Worm (Caenorhabditis elegans) whole organism, late embryonic: ENCODE measurements around the gene aff-1.

Experiments
- T23F11.4 ChIP-seq: fragments of 200-800 bp; sonication (Bioruptor generic); optimal IDR thresholded peaks from 2 replicates; lab custom pipeline; 2018; ENCODE audit warnings: mild to moderate bottlenecking, missing genetic modification characterization, missing compliant biosample characterization
- Y22D7AL.16 ChIP-seq: sonication (generic microtip); optimal IDR thresholded peaks from 2 replicates; lab custom pipeline; 2016; ENCODE audit warnings: missing genetic modification characterization, missing compliant biosample characterization
- ama-1 ChIP-seq: fragments of 150-350 bp; optimal IDR thresholded peaks from 2 replicates; lab custom pipeline; 2014
- ceh-14 ChIP-seq: sonication (generic microtip); optimal IDR thresholded peaks from 2 replicates; lab custom pipeline; 2016; ENCODE audit warnings: missing genotype, missing genetic modification characterization, missing compliant biosample characterization
- ceh-18 ChIP-seq: sonication (generic microtip); optimal IDR thresholded peaks from 2 replicates; lab custom pipeline; 2016; ENCODE audit warnings: missing genetic modification characterization, missing compliant biosample characterization
- ceh-22 ChIP-seq: sonication (generic microtip); optimal IDR thresholded peaks from 2 replicates; lab custom pipeline; 2017; ENCODE audit warnings: missing biosample characterization, missing genetic modification characterization
- ceh-24 ChIP-seq: sonication (generic microtip); optimal IDR thresholded peaks from 2 replicates; lab custom pipeline; 2016; ENCODE audit warnings: mild to moderate bottlenecking, missing genetic modification characterization, missing compliant biosample characterization
- ceh-30 ChIP-seq: fragments of 150-350 bp; optimal IDR thresholded peaks from 2 replicates; lab custom pipeline; 2014; ENCODE audit warnings: missing biosample characterization, missing genetic modification characterization
- ceh-34 ChIP-seq: sonication (generic microtip); optimal IDR thresholded peaks from 2 replicates; lab custom pipeline; 2016; ENCODE audit warnings: mild to moderate bottlenecking, missing genetic modification characterization, missing compliant biosample characterization
- ceh-45 ChIP-seq: fragments of 200-800 bp; sonication (Bioruptor generic); IDR thresholded peaks from 2 replicates; pipeline ENCODE4 v1.3.6; 2022; ENCODE audit warnings: missing genetic modification reagents, missing genetic modification characterization, missing compliant biosample characterization
- ceh-6 ChIP-seq: fragments of 200-800 bp; sonication (Bioruptor generic); optimal IDR thresholded peaks from 2 replicates; lab custom pipeline; 2018; ENCODE audit warnings: mild to moderate bottlenecking, missing genetic modification characterization, missing compliant biosample characterization
- dmd-4 ChIP-seq: sonication (generic microtip); optimal IDR thresholded peaks from 2 replicates; lab custom pipeline; 2016; ENCODE audit warnings: borderline replicate concordance, missing genetic modification characterization, missing compliant biosample characterization
- dve-1 ChIP-seq: sonication (generic microtip); optimal IDR thresholded peaks from 2 replicates; lab custom pipeline; 2017; ENCODE audit warnings: antibody characterized with exemption, mild to moderate bottlenecking, missing genetic modification characterization, missing compliant biosample characterization
- fax-1 ChIP-seq: sonication (generic microtip); optimal IDR thresholded peaks from 2 replicates; lab custom pipeline; 2016; ENCODE audit warnings: missing genotype, missing genetic modification characterization, missing compliant biosample characterization
- fkh-6 ChIP-seq: sonication (generic microtip); optimal IDR thresholded peaks from 2 replicates; lab custom pipeline; 2016; ENCODE audit warnings: missing genetic modification characterization, missing compliant biosample characterization
- gmeb-2 ChIP-seq: sonication (generic microtip); optimal IDR thresholded peaks from 2 replicates; lab custom pipeline; 2016; ENCODE audit warnings: missing genetic modification characterization, inconsistent platforms, missing compliant biosample characterization
- lin-11 ChIP-seq: fragments of 200-800 bp; sonication (Bioruptor generic); optimal IDR thresholded peaks from 2 replicates; lab custom pipeline; 2018; ENCODE audit warnings: mild to moderate bottlenecking, missing genetic modification characterization, missing compliant biosample characterization
- mec-3 ChIP-seq: sonication (generic microtip); optimal IDR thresholded peaks from 2 replicates; lab custom pipeline; 2016; ENCODE audit warnings: borderline replicate concordance, missing genetic modification characterization, missing compliant biosample characterization
- nhr-11 ChIP-seq: fragments of 150-350 bp; optimal IDR thresholded peaks from 2 replicates; lab custom pipeline; 2014; ENCODE audit warnings: missing biosample characterization, missing genetic modification characterization
- nhr-232 ChIP-seq: sonication (generic microtip); optimal IDR thresholded peaks from 2 replicates; lab custom pipeline; 2016; ENCODE audit warnings: missing genetic modification characterization, missing compliant biosample characterization
- pag-3 ChIP-seq: sonication (generic microtip); optimal IDR thresholded peaks from 2 replicates; lab custom pipeline; 2016; ENCODE audit warnings: missing compliant biosample characterization, missing genetic modification characterization, borderline replicate concordance
- pat-9 ChIP-seq: fragments of 200-800 bp; sonication (Bioruptor generic); optimal IDR thresholded peaks from 2 replicates; lab custom pipeline; 2018; ENCODE audit warnings: mild to moderate bottlenecking, missing genetic modification characterization, moderate library complexity, missing compliant biosample characterization
- pax-1 ChIP-seq: fragments of 150-350 bp; optimal IDR thresholded peaks from 2 replicates; lab custom pipeline; 2014; ENCODE audit warnings: missing biosample characterization, missing genetic modification characterization
- pha-4 ChIP-seq: fragments of 150-350 bp; optimal IDR thresholded peaks from 2 replicates; lab custom pipeline; 2018; ENCODE audit warnings: missing biosample characterization, missing genetic modification reagents, missing genetic modification characterization
- pqm-1 ChIP-seq: sonication (generic microtip); optimal IDR thresholded peaks from 2 replicates; lab custom pipeline; 2016; ENCODE audit warnings: missing genetic modification characterization, missing compliant biosample characterization
- sdc-2 ChIP-seq: sonication (generic microtip); optimal IDR thresholded peaks from 2 replicates; lab custom pipeline; 2016; ENCODE audit warnings: missing genotype, missing genetic modification characterization, missing compliant biosample characterization
- sox-2 ChIP-seq: fragments of 200-800 bp; sonication (Bioruptor generic); IDR thresholded peaks from 2 replicates; pipeline ENCODE4 v1.3.6; 2022; ENCODE audit warnings: missing genetic modification reagents, missing genetic modification characterization, missing compliant biosample characterization
- sox-4 ChIP-seq: sonication (generic microtip); optimal IDR thresholded peaks from 2 replicates; lab custom pipeline; 2017; ENCODE audit warnings: mild to moderate bottlenecking, missing genetic modification characterization, inconsistent platforms, missing compliant biosample characterization
- syd-9 ChIP-seq: sonication (generic microtip); optimal IDR thresholded peaks from 2 replicates; lab custom pipeline; 2016; ENCODE audit warnings: mild to moderate bottlenecking, missing genetic modification characterization, moderate library complexity, missing compliant biosample characterization
- ttx-3 ChIP-seq: sonication (generic microtip); optimal IDR thresholded peaks from 2 replicates; lab custom pipeline; 2016; ENCODE audit warnings: missing genetic modification reagents, missing genetic modification characterization, missing compliant biosample characterization
- unc-3 ChIP-seq, 2 experiments: fragments of 200-800 bp in 1 of 2; sonication (Bioruptor generic) in 1 of 2; sonication (generic microtip) in 1 of 2; conservative IDR thresholded peaks in 1 of 2; optimal IDR thresholded peaks in 1 of 2; 2 replicates each; pipeline versions ENCODE4 v1.3.6 to Lab custom; 2016 to 2022; ENCODE audit warnings: missing compliant biosample characterization in 2 of 2, missing genetic modification characterization in 2 of 2, missing genetic modification reagents in 1 of 2
- unc-42 ChIP-seq: sonication (generic microtip); optimal IDR thresholded peaks from 2 replicates; lab custom pipeline; 2016; ENCODE audit warnings: missing genotype, missing genetic modification characterization, missing compliant biosample characterization
- unc-55 ChIP-seq: sonication (generic microtip); optimal IDR thresholded peaks from 2 replicates; lab custom pipeline; 2017; ENCODE audit warnings: missing biosample characterization, missing genetic modification reagents, missing genetic modification characterization
- unc-86 ChIP-seq: sonication (generic microtip); optimal IDR thresholded peaks from 2 replicates; lab custom pipeline; 2016; ENCODE audit warnings: missing genetic modification characterization, missing compliant biosample characterization
- zip-5 ChIP-seq: sonication (generic microtip); optimal IDR thresholded peaks from 2 replicates; lab custom pipeline; 2016; ENCODE audit warnings: missing genetic modification characterization, missing compliant biosample characterization

The aff-1 gene

DNA sequence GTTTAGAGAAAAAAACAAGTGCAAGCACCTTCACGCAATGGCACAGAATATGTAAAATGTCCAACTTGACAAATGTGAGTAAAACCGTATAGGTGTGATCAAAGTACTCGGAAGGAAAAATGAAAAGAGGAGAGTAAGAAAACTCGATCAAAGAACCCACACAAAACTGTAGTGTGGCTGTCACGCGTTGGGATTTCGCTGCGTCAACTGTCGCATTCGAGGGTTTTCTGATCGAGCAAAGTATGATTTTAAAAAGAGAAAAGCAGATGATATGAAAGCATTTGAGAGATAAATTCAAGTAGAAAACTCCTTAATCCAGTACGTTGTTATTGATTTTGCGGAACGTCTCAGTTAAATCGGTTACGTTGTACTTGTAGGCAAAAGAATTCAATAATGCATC is 28.3 kb upstream of the aff-1 start:
- TF ChIP-seq ceh-45 (GFP tag; lab: Robert Waterston, UW) = no peak
- TF ChIP-seq unc-55 (GFP tag; lab: Kevin White, UChicago) = peak; percentile 26
- TF ChIP-seq, all 69 proteins: peak for 1

DNA sequence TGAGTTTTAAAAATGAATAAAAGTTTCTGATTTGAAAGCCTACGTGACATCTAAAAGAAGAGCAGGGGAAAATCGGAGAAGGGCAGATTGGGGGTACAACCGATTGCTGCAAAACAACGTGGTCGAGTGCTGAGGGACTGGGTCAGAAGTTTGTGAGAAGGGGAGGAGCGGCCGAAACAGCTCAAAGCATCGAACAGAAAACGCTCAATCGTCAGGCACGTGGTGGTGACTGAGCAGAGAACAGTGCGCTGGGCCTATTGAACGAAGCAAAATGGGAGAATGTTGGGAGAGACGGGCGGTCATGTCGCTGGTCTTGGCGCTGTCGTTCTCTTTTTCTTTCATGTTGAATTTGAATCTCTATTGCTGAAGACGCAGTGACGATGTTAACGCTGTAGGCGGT is 27.6 kb upstream of the aff-1 start:
- TF ChIP-seq ceh-18 = peak; percentile 47
- peak; percentile 12 for TF ChIP-seq unc-42
- TF ChIP-seq ceh-14 = no peak
- TF ChIP-seq pqm-1 = peak; percentile 19
- TF ChIP-seq, all 69 proteins: peak for 3

DNA sequence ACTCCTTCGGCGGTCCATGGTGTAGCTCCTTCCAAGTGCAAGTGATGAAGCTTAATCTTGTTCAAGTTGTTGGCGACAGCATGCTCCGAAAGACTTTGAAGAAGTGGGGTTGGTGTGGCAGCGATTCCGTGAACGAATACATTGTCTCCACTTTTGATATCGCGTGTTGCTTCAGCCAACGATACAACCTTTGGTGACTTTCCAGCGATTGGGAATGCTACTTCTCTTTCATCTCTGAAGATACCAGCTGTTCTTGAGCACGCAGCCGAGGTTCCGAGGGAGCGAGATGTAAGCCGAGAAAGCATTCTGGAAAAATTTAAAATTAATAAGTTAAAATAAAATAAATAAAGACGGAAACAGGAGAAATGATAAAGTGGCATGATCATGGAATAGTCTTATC is 26.5 kb upstream of the aff-1 start, which contains the start of gene acer-1:
Gene acer-1 (minus strand): TSS at position 306 of the 400 bp plus-strand sequence.
- TF ChIP-seq ceh-45 (GFP tag; lab: Robert Waterston, UW) (no peak), lin-11 (tag; lab: Kevin White, UChicago) (no peak), pax-1 (tag; lab: Kevin White, UChicago) (no peak), ceh-24 (tag; lab: Kevin White, UChicago) (no peak), fax-1 (tag; lab: Kevin White, UChicago) (no peak)

DNA sequence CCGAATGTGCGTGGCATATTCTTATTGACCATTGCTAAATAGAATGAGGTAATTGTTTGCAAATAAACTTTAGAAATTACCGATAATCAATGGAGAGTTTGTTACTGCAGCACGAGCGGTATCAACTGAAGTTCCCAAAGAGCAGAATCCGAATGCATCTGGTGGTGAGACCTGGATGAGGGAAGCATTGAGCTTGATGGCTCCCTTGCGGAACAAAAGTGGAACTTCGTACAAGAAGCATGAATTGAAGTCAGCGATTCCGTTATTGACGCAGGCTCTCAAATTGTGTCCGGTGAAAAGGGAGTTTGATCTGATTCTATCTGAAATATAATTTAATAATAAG is 26.0 kb upstream of the aff-1 start:
- TF ChIP-seq pax-1 (tag; lab: Kevin White, UChicago) (no peak), ceh-34 (tag; lab: Kevin White, UChicago) (no peak), fkh-6 (no peak), mec-3 (no peak), ceh-22 (no peak), sdc-2 (tag; lab: Kevin White, UChicago) (no peak), fax-1 (tag; lab: Kevin White, UChicago) (no peak), ceh-6 (GFP tag; lab: Kevin White, UChicago) (no peak), T23F11.4 (GFP tag; lab: Kevin White, UChicago) (no peak), unc-55 (GFP tag; lab: Kevin White, UChicago) (no peak), ama-1 (lab: Kevin White, UChicago) (no peak), dve-1 (tag; lab: Kevin White, UChicago) (no peak), ceh-30 (no peak), pag-3 (tag; lab: Kevin White, UChicago) (no peak), nhr-232 (tag; lab: Kevin White, UChicago) (no peak), ceh-24 (tag; lab: Kevin White, UChicago) (no peak)

DNA sequence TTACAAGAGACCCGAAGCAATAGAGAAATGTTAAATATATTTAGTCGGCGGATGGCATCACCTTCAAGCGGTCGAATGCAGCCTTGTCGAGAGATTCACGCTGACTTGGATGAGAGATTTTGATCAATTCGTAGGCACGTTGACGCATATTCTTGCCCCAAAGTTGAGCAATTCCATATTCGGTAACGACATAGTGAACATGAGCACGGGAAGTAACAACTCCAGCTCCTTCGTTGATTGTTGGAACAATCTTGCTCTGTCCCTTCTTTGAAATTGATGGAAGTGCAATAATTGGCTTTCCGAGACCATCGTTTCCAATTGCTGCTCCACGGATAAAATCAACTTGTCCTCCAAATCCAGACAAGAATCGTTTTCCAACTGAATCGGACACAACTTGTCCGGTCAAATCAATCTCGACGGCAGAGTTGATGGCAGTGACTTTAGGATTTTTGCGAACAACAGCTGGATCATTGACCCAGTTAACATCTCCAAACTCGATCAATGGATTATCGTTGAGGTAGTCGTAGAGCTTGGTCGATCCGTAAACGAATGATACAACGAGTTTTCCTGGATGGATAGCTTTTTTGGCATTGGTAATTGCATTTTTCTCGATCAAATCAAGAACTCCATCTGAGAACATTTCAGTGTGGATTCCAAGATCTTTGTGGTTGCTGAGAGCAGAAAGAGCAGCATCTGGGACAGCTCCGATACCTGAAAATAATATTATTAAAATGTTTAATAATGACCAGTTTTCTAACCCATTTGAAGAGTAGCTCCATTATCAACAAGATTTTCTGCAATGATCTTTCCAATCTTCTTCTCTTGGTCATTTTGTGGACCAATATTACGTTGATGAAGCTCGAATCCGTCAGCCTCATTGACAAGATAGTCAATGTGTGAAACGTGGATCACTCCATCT is 25.4 kb upstream of the aff-1 start:
- TF ChIP-seq dmd-4 (no peak), nhr-11 (tag; lab: Kevin White, UChicago) (no peak), zip-5 (tag; lab: Kevin White, UChicago) (no peak), pqm-1 (no peak), pha-4 (no peak), unc-3 (GFP tag; conservative IDR thresholded peaks at IDR 0.05; lab: Robert Waterston, UW) (no peak), unc-3 (tag; optimal IDR thresholded peaks at IDR 0.05; lab: Kevin White, UChicago) (no peak), gmeb-2 (tag; lab: Kevin White, UChicago) (no peak), sox-2 (GFP tag; lab: Robert Waterston, UW) (no peak), sox-4 (tag; lab: Kevin White, UChicago) (no peak)

DNA sequence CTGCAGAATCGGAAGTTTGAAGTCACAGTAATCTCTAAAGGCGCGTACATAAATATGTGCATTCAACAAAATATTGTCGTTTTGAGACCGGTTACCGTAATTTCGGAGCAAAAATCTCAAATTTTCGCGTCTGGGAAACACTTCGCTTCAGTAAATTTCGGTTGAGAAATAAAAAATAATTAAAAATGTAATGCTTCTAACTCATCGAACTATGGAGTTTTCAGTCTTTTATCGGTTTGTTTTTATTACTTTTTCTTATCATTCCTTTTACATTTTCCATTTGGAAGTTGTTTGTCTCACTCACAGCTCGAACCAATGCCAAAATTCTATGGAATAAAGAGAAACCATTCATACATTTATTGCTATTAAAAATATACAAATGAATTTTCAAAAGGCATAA is 24.7 kb upstream of the aff-1 start:
- no peak for TF ChIP-seq ttx-3
- TF ChIP-seq nhr-232 (tag; lab: Kevin White, UChicago) = no peak
- no peak for TF ChIP-seq unc-86 (tag; lab: Kevin White, UChicago)
- TF ChIP-seq zip-5 (tag; lab: Kevin White, UChicago) = no peak
- TF ChIP-seq ceh-30 = no peak
- no peak for TF ChIP-seq syd-9 (tag; lab: Kevin White, UChicago)
- no peak for TF ChIP-seq Y22D7AL.16 (tag; lab: Kevin White, UChicago)
- no peak for TF ChIP-seq ceh-24 (tag; lab: Kevin White, UChicago)
- no peak for TF ChIP-seq lin-11 (tag; lab: Kevin White, UChicago)
- no peak for TF ChIP-seq pat-9 (tag; lab: Kevin White, UChicago)
